Worm (Caenorhabditis elegans): ENCODE results near the gene C06A8.6.

C06A8.6 gene

DNA sequence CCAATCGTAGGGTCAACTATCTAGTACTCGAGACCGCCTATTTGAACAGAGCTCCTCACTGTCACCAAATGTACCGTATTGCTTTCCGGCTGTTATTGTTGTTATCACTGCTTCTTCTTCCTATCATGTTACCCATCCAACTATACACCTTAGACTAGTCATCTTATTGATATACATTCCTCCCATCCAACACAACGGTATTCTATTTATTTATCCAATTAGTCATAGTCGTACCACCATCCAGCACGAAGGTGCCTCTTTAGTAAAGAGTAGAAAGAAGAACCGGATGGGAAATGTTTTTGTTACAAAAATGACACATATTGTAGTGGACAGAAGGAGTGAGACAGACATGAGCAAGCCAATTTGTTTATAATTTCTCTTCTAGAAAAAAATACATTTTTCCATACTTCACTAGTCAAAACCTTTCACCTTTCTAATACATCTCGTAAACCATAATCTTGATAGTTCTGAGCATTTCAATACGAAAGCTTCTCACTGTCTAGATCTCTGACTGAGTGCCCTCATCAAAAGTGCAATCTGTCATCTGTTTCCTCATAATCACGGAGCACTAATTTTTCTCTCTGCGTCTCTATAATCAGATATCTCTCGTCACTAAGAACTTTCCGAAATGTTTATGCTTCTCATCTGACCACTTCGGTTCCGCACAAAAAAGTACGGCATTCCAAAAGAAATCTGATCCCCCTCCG is 38.0 kb downstream of the C06A8.6 start:
- TF ChIP-seq pha-4 (tag; optimal IDR thresholded peaks at IDR 0.05), result peak; percentile 35
- no peak for TF ChIP-seq daf-12 (tag; optimal IDR thresholded peaks at IDR 0.05)

DNA sequence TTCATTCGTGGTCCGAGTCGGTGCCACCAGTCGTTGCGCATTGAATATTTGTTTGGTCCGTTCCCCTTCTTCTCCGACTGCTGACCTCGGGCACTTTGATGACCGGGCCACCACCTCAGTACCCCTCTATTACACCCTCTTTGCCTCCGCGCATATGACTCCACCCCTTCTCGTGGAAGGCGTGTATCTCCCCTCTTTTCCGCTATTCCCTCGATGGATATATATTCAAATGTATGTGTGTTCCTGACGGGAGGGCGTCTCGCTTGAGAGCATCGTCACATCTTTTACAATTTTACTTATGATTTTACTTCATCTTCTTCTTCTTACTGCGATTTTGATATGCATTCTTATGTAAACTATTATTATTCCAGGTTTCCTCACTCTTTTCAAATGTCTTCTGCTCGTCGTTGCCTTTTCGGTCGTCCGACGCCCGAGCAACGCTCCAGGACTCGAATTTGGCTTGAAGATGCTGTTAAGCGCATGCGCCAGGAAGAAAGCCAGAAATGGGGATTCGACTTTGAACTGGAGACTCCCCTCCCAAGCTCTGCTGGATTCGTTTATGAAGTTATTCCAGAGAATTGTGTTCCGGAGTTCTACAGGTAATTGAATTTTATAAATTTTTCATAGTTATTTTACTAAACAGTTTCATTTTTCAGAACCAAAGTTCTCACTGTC is 38.7 kb downstream of the C06A8.6 start, which contains the start of gene cki-1:
Gene cki-1 (plus strand): TSS at position 372 of the 675 bp plus-strand sequence.
- TF ChIP-seq nhr-77 (tag; optimal IDR thresholded peaks at IDR 0.05), result no peak
- no peak for TF ChIP-seq nhr-67 (tag; optimal IDR thresholded peaks at IDR 0.05)
- TF ChIP-seq nhr-28 (tag; optimal IDR thresholded peaks at IDR 0.05), result no peak
- TF ChIP-seq mml-1 (tag; optimal IDR thresholded peaks at IDR 0.05), result no peak
- no peak for TF ChIP-seq nhr-11 (tag; optimal IDR thresholded peaks at IDR 0.05)
- no peak for TF ChIP-seq nhr-12 (tag; optimal IDR thresholded peaks at IDR 0.05)
- TF ChIP-seq ceh-9 (tag; optimal IDR thresholded peaks at IDR 0.05), result no peak
- no peak for TF ChIP-seq mdl-1 (tag; optimal IDR thresholded peaks at IDR 0.05)
- TF ChIP-seq fkh-2 (tag; optimal IDR thresholded peaks at IDR 0.05), result no peak
- TF ChIP-seq eor-1 (tag; optimal IDR thresholded peaks at IDR 0.05), result no peak
- no peak for TF ChIP-seq nhr-23 (tag; optimal IDR thresholded peaks at IDR 0.05)
- no peak for TF ChIP-seq nhr-237 (tag; optimal IDR thresholded peaks at IDR 0.05)
- no peak for TF ChIP-seq elt-1 (tag; optimal IDR thresholded peaks at IDR 0.05)
- no peak for TF ChIP-seq nhr-43 (tag; optimal IDR thresholded peaks at IDR 0.05; ENCODE audit: poor library complexity, severe bottlenecking)

DNA sequence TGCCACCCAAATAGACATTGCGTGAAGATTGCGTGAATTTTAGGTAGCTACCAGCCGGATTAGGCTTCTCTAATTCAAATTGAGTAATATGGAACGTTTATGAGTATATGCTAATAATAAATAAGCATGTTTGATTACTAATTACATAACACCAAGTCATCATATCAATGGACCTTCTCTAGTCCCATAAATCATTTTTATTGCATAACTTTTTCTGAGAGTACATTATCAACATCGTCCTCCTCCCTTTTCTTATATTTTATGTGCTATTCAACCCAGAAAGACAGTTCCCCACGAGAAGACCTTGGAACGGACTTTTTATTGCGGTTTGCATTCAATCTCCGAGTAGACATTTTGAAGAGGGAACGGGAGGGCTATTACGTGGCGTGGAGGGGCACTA is 40.0 kb downstream of the C06A8.6 start:
- TF ChIP-seq nhr-25 (tag; optimal IDR thresholded peaks at IDR 0.05) (peak; percentile 12), nhr-11 (tag; optimal IDR thresholded peaks at IDR 0.05) (no peak), ceh-28 (tag; optimal IDR thresholded peaks at IDR 0.05) (no peak), aly-2 (tag; optimal IDR thresholded peaks at IDR 0.05) (no peak), nhr-12 (tag; optimal IDR thresholded peaks at IDR 0.05) (no peak)

DNA sequence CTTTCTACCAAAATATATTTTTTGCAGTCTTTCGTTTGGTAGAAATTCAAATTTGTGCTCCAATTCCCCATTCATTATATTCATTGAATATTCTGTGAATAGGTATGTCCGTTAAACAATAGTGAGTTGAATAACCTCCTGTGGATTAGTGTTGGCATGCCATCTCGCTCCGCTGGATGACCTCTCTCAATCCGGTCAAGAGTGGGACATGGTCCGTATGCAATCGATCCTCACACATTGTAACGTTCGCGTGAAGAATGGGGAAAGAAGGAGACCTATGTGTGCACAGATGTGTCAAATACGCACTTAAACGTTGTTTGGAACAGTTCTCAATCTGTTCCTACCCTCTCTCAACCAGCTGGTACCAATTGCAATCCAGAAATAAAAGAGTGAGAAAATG is 40.9 kb downstream of the C06A8.6 start:
- TF ChIP-seq pqm-1 (tag; optimal IDR thresholded peaks at IDR 0.05), result no peak
- no peak for TF ChIP-seq zag-1 (tag; optimal IDR thresholded peaks at IDR 0.05)
- TF ChIP-seq pha-4 (tag; optimal IDR thresholded peaks at IDR 0.05), result no peak
- no peak for TF ChIP-seq lin-39 (tag; optimal IDR thresholded peaks at IDR 0.05)
- no peak for TF ChIP-seq elt-3 (tag; optimal IDR thresholded peaks at IDR 0.05)

DNA sequence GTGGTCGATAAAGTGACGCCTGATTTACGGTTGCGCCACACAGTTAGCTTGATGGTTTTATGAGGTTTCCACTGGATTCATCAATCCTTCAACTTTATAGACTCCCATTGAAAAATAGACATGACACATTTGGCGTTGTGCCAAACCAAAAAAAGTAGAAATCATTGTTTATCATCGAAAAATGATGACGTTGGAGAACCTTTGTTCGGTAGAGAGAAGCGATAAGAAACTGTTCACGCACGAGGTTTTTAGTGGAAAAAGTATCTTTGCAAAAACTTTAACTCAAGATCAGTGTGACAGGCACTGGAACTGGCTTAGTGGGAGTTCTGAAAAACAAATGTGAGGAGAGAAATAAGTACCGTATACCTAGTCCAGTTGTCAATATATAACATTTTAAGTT is 41.3 kb downstream of the C06A8.6 start:
- TF ChIP-seq elt-2 (tag; optimal IDR thresholded peaks at IDR 0.05) (peak; percentile 74), ceh-82 (tag; optimal IDR thresholded peaks at IDR 0.05) (no peak), pqm-1 (tag; optimal IDR thresholded peaks at IDR 0.05) (peak; percentile 33), skn-1 (tag; optimal IDR thresholded peaks at IDR 0.05) (peak; percentile 43), daf-12 (tag; optimal IDR thresholded peaks at IDR 0.05) (no peak)

DNA sequence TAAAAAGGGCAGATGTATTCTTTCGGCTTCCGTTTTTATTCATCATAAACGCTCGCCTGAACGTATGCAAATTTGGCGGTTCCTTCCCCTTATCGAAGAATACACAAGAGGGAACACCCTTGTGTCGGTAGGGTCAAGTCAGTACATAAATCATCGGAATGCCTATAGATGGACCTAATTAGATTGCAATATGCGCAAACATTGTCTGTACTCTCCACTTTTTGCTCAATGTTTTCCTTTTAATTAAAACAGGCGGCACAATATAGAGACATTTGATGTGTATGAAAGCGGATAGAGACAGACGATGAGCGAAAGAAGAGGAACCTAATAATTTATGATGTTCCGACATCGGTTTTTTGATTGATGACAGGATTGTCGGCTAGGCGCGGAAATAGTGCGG is 41.9 kb downstream of the C06A8.6 start:
- no peak for TF ChIP-seq lsy-12 (tag; optimal IDR thresholded peaks at IDR 0.05)

DNA sequence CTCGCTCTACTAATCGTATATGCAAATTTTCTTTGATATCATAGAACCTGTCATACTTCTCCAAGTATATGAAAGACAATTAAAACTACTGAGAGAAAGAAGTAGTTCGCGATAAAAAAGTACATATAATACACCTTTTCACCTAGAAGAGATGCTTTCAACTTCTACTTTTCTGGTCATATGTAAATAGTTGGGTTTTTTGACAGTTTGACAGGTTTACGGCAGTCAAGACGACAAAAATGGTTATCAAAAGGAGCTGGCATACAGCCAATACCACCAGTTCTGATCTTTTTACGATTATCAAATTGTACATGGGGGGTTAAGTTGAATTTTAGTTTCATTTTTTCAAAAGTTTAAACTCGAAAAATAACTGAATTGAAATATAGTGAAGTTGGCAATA is 42.6 kb downstream of the C06A8.6 start:
- no peak for TF ChIP-seq ceh-9 (tag; optimal IDR thresholded peaks at IDR 0.05)
- TF ChIP-seq pqm-1 (tag; optimal IDR thresholded peaks at IDR 0.05), result peak; percentile 50
- peak; percentile 39 for TF ChIP-seq pha-4 (tag; optimal IDR thresholded peaks at IDR 0.05)
- peak; percentile 89 for TF ChIP-seq elt-2 (tag; optimal IDR thresholded peaks at IDR 0.05)
- no peak for TF ChIP-seq hmg-11 (tag; optimal IDR thresholded peaks at IDR 0.05)

Data from whole organism, L3 larva.